Worm (Caenorhabditis elegans): Measurements from ENCODE around the gene acs-6.
"Not testable (repeated sequence)": the region's sequence is repeated elsewhere in the genome, so short reads cannot be mapped to it uniquely, and the experiment has no call there.

DNA sequence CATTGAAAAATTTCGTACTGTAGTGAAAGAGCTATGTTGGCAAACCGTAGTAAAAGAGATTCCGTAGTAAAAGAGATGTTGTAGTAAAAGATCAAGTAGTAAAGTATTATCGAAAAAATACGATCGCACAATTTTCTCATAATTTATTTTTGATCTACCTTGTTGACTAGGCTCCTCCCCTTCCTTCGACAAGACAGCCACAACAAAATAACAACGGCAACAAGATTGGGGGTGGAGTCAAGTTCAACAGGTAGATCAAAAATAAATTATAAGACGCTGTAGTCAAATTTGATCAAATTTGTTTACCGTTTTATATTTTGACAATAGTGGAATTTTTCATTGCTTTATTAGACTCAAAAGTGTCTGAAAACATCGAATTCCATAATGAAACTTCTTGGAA lies 26.5 kb downstream of the acs-6 start:
- TF ChIP-seq B0035.1 (tag; optimal IDR thresholded peaks at IDR 0.05); attf-5 (GFP tag; optimal IDR thresholded peaks at IDR 0.05); lir-1 (GFP tag; conservative IDR thresholded peaks at IDR 0.05); pha-4 (tag; optimal IDR thresholded peaks at IDR 0.05); K12H6.12 (tag; optimal IDR thresholded peaks at IDR 0.05); F57C9.4 (tag; optimal IDR thresholded peaks at IDR 0.05); ceh-27 (GFP tag; optimal IDR thresholded peaks at IDR 0.05); cebp-1 (GFP tag; IDR thresholded peaks at IDR 0.05); cebp-1 (tag; optimal IDR thresholded peaks at IDR 0.05); snpc-1.1 (tag; optimal IDR thresholded peaks at IDR 0.05; ENCODE audit: insufficient read depth): not testable (repeated sequence)
- peak; percentile 54 for TF ChIP-seq madf-8 (GFP tag; conservative IDR thresholded peaks at IDR 0.05)
